Fruit fly (Drosophila melanogaster) S2 (cell line): ENCODE measurements around the gene tzn.

Source experiments
- CG8478 ChIP-seq: fragments of >200 bp; optimal IDR thresholded peaks from 2 replicates; lab custom pipeline; 2018
- CTCF ChIP-seq, 2 experiments: fragments of >200 bp; optimal IDR thresholded peaks; 2 replicates each; lab custom pipeline; 2018

dm6 chr3L:20826950-20827910 is 28.8 kb downstream of the tzn start:
- TF ChIP-seq CTCF (optimal IDR thresholded peaks at IDR 0.05; lab: Kevin White, UChicago) (no peak), CG8478 (lab: Kevin White, UChicago) (no peak)
